Fruit fly (Drosophila melanogaster): ENCODE data around the gene Spn77Bc.
A peak's percentile ranks its signal among the peaks of the same experiment; 100 is the strongest.

The Spn77Bc gene

dm6 chr3L:20375878-20376563 lies 33.6 kb downstream of the Spn77Bc start, which contains the start of the genes Ide and RhoBTB (continued):
- peak; percentile 76 for TF ChIP-seq CG1647 (GFP tag; optimal IDR thresholded peaks at IDR 0.05)
- TF ChIP-seq Sox100B (GFP tag; optimal IDR thresholded peaks at IDR 0.05) = no peak
- peak; percentile 11 for TF ChIP-seq CG17912 (GFP tag; optimal IDR thresholded peaks at IDR 0.05)
- peak; percentile 68 for TF ChIP-seq CG17385 (GFP tag; optimal IDR thresholded peaks at IDR 0.05)
- no peak for TF ChIP-seq Lim3 (GFP tag; IDR thresholded peaks at IDR 0.05)
- TF ChIP-seq Antp (GFP tag; optimal IDR thresholded peaks at IDR 0.05) = peak; percentile 86
- no peak for TF ChIP-seq B-H1 (GFP tag; IDR thresholded peaks at IDR 0.05)
- no peak for TF ChIP-seq tap (tag; optimal IDR thresholded peaks at IDR 0.05)
- TF ChIP-seq Dip3 (GFP tag; optimal IDR thresholded peaks at IDR 0.05) = peak; percentile 93
- TF ChIP-seq Awh (GFP tag; IDR thresholded peaks at IDR 0.05) = 0 out of 2 replicates have a peak, but pooled peaks have one; percentile 13
- peak; percentile 67 to 91 for TF ChIP-seq crp (GFP tag; optimal IDR thresholded peaks at IDR 0.05)
- TF ChIP-seq cas (GFP tag; IDR thresholded peaks at IDR 0.05) = 0 out of 2 replicates have a peak, but pooled peaks have one; percentile 8
- peak; percentile 37 for TF ChIP-seq wek (GFP tag; optimal IDR thresholded peaks at IDR 0.05)
- TF ChIP-seq CG7786 (GFP tag; optimal IDR thresholded peaks at IDR 0.05) = peak; percentile 90
- TF ChIP-seq CG8478 (optimal IDR thresholded peaks at IDR 0.05) = peak; percentile 10
- TF ChIP-seq CG17612 (GFP tag; IDR thresholded peaks at IDR 0.05) = no peak
- peak; percentile 32; the same call in 1 of the 2 replicates for TF ChIP-seq rib (GFP tag; IDR thresholded peaks at IDR 0.05)
- peak; percentile 63 for TF ChIP-seq stwl (tag; optimal IDR thresholded peaks at IDR 0.05)
- no peak for TF ChIP-seq Tbp (GFP tag; optimal IDR thresholded peaks at IDR 0.05)
- TF ChIP-seq row (GFP tag; IDR thresholded peaks at IDR 0.05) = peak; percentile 90
- no peak for TF ChIP-seq Hr78 (GFP tag; optimal IDR thresholded peaks at IDR 0.05)
- TF ChIP-seq CG4424 (GFP tag; optimal IDR thresholded peaks at IDR 0.05) = peak; percentile 66
- no peak for TF ChIP-seq pan (optimal IDR thresholded peaks at IDR 0.05)
- TF ChIP-seq pan (GFP tag; optimal IDR thresholded peaks at IDR 0.05 in 1 of 2, IDR thresholded peaks at IDR 0.05 in 1 of 2) = peak in 1 of 2 experiments; percentile 58
- TF ChIP-seq CG9437 (GFP tag; optimal IDR thresholded peaks at IDR 0.05) = peak; percentile 77
- TF ChIP-seq CoRest (tag; optimal IDR thresholded peaks at IDR 0.05) = peak; percentile 96
- TF ChIP-seq Doc2 (GFP tag; IDR thresholded peaks at IDR 0.05) = peak; percentile 48; the same call in 1 of the 2 replicates
- TF ChIP-seq CG34224 (GFP tag; IDR thresholded peaks at IDR 0.05; ENCODE audit: partially characterized antibody) = no peak
- TF ChIP-seq CG2875 (GFP tag; optimal IDR thresholded peaks at IDR 0.05) = no peak
- TF ChIP-seq Usf (GFP tag; optimal IDR thresholded peaks at IDR 0.05) = peak; percentile 76
- TF ChIP-seq YL-1 (GFP tag; optimal IDR thresholded peaks at IDR 0.05) = peak; percentile 50
- peak; percentile 66; the same call in 1 of the 2 replicates for TF ChIP-seq CG8765 (GFP tag; IDR thresholded peaks at IDR 0.05)
- TF ChIP-seq CG14014 (GFP tag; IDR thresholded peaks at IDR 0.05) = peak; percentile 67; the same call in 1 of the 2 replicates
- peak; percentile 95 for TF ChIP-seq zfh2 (GFP tag; optimal IDR thresholded peaks at IDR 0.05)
- TF ChIP-seq CG10979 (tag; optimal IDR thresholded peaks at IDR 0.05) = peak; percentile 52
- TF ChIP-seq CG17802 (tag; optimal IDR thresholded peaks at IDR 0.05) = peak; percentile 25
- TF ChIP-seq br (optimal IDR thresholded peaks at IDR 0.05) = no peak
- peak; percentile 90 for TF ChIP-seq phol (tag; optimal IDR thresholded peaks at IDR 0.05)
- TF ChIP-seq CkIIα-i1 (GFP tag; IDR thresholded peaks at IDR 0.05) = no peak
- no peak for TF ChIP-seq gsb (GFP tag; IDR thresholded peaks at IDR 0.05)
- peak; percentile 77 for TF ChIP-seq CG12769 (tag; optimal IDR thresholded peaks at IDR 0.05)
- TF ChIP-seq CG13624 (GFP tag; optimal IDR thresholded peaks at IDR 0.05) = peak; percentile 90
- peak; percentile 37 for TF ChIP-seq lbe (GFP tag; optimal IDR thresholded peaks at IDR 0.05)
- TF ChIP-seq CG13287 (GFP tag; IDR thresholded peaks at IDR 0.05; ENCODE audit: partially characterized antibody) = peak; percentile 16; the same call in 1 of the 2 replicates
- no peak for TF ChIP-seq CG1603 (tag; optimal IDR thresholded peaks at IDR 0.05)
- peak; percentile 77 for TF ChIP-seq CG3163 (GFP tag; optimal IDR thresholded peaks at IDR 0.05)
- no peak for TF ChIP-seq so (GFP tag; IDR thresholded peaks at IDR 0.05)
- peak; percentile 4 for TF ChIP-seq CrebB (tag; optimal IDR thresholded peaks at IDR 0.05)
- TF ChIP-seq crc (GFP tag; optimal IDR thresholded peaks at IDR 0.05) = peak; percentile 67
- peak; percentile 95 for TF ChIP-seq CG10267 (tag; optimal IDR thresholded peaks at IDR 0.05)
